Worm (Caenorhabditis elegans): ENCODE measurements around the gene ceh-31.

DNA sequence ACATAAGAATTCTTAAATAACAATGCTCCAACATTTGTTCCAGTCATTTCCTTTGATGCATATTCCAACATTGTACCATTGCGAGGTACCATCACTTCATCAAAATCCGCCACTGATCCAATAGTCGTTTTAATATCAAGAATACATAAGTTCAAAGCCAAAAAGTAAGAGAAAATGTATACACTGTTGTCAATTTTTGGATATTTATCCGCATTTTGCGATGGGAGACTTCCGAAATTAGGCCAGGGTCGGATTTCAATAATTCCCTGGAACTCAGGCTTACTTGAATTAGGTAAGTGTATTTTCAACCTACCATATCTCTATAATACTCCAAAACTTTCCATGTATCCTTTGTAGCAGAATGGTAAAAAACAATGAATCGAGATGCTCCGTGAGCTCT is 36.0 kb downstream of the ceh-31 start, which contains the start of gene M02F4.2:
- TF ChIP-seq unc-55 (GFP tag; optimal IDR thresholded peaks at IDR 0.05), result no peak
- TF ChIP-seq elt-1 (tag; optimal IDR thresholded peaks at IDR 0.05), result no peak
- no peak for TF ChIP-seq ztf-11 (tag; optimal IDR thresholded peaks at IDR 0.05)
- no peak for TF ChIP-seq lin-39 (tag; optimal IDR thresholded peaks at IDR 0.05)
- no peak for TF ChIP-seq lsy-2 (tag; optimal IDR thresholded peaks at IDR 0.05)
- no peak for TF ChIP-seq lin-11 (tag; optimal IDR thresholded peaks at IDR 0.05)
- TF ChIP-seq ceh-16 (tag; optimal IDR thresholded peaks at IDR 0.05), result no peak
- no peak for TF ChIP-seq fos-1 (tag; optimal IDR thresholded peaks at IDR 0.05)
- no peak for TF ChIP-seq unc-62 (GFP tag; optimal IDR thresholded peaks at IDR 0.05)
- TF ChIP-seq ceh-82 (tag; optimal IDR thresholded peaks at IDR 0.05), result no peak
- TF ChIP-seq unc-39 (tag; optimal IDR thresholded peaks at IDR 0.05), result no peak
- no peak for TF ChIP-seq ZK546.5 (tag; optimal IDR thresholded peaks at IDR 0.05)
- TF ChIP-seq sma-9 (GFP tag; optimal IDR thresholded peaks at IDR 0.05), result no peak
- no peak for TF ChIP-seq sma-9 (tag; optimal IDR thresholded peaks at IDR 0.05)

Measured in whole organism, L2 larva.